Fruit fly (Drosophila melanogaster) Kc167 (cell line): Measurements from ENCODE around the gene Rbp.

Experiments
- Myc ChIP-seq: fragments of >200 bp; optimal IDR thresholded peaks from 2 replicates; lab custom pipeline; 2017; ENCODE audit warnings: missing external identifiers
- Sin3A ChIP-seq: fragments of >200 bp; optimal IDR thresholded peaks from 2 replicates; lab custom pipeline; 2018; ENCODE audit warnings: missing external identifiers
- insv ChIP-seq: fragments of >200 bp; optimal IDR thresholded peaks from 3 replicates; lab custom pipeline; 2018; ENCODE audit warnings: missing external identifiers
- ttk ChIP-seq: sonication (Bioruptor generic); optimal IDR thresholded peaks from 2 replicates; lab custom pipeline; 2017; ENCODE audit warnings: missing external identifiers

- TF ChIP-seq Myc (no peak), insv (no peak), ttk (lab: Kevin White, UChicago) (no peak), Sin3A (lab: Kevin White, UChicago) (no peak)
These were observed 23.4 kb upstream of the Rbp start, which contains the start of the genes Trs33 and Tmtc4 for dm6 chr3R:15350993-15351426.
